Fruit fly (Drosophila melanogaster): ENCODE measurements around the gene CG11964.
A peak's percentile ranks its signal among the peaks of the same experiment; 100 is the strongest.

Gene CG11964

dm6 chr3R:8984602-8985074 lies 39.8 kb upstream of the CG11964 start, which contains the start of gene CG11970 (continued):
- TF ChIP-seq CG8359 (GFP tag; optimal IDR thresholded peaks at IDR 0.05; ENCODE audit: borderline replicate concordance) (no peak), sens-2 (GFP tag; IDR thresholded peaks at IDR 0.05) (no peak), en (GFP tag; optimal IDR thresholded peaks at IDR 0.05) (no peak), CG33213 (GFP tag; optimal IDR thresholded peaks at IDR 0.05) (peak; percentile 9), Sox100B (GFP tag; optimal IDR thresholded peaks at IDR 0.05) (no peak), ATbp (GFP tag; optimal IDR thresholded peaks at IDR 0.05) (no peak), her (GFP tag; optimal IDR thresholded peaks at IDR 0.05) (peak; percentile 90), CG2199 (GFP tag; IDR thresholded peaks at IDR 0.05) (0 out of 3 replicates have a peak, but pooled peaks have one; percentile 49), CG2875 (GFP tag; optimal IDR thresholded peaks at IDR 0.05) (no peak), HLH3B (GFP tag; IDR thresholded peaks at IDR 0.05) (no peak)

- TF ChIP-seq Mad (GFP tag; optimal IDR thresholded peaks at IDR 0.05) (no peak), CG12659 (GFP tag; optimal IDR thresholded peaks at IDR 0.05) (no peak), CG34224 (GFP tag; IDR thresholded peaks at IDR 0.05; ENCODE audit: partially characterized antibody) (no peak; the same call in 1 of the 3 replicates), BEAF-32 (GFP tag; optimal IDR thresholded peaks at IDR 0.05) (no peak), jing (GFP tag; optimal IDR thresholded peaks at IDR 0.05) (no peak), jumu (GFP tag; optimal IDR thresholded peaks at IDR 0.05) (no peak), CG17912 (GFP tag; optimal IDR thresholded peaks at IDR 0.05) (no peak), MESR4 (GFP tag; optimal IDR thresholded peaks at IDR 0.05) (peak; percentile 65), CG1602 (GFP tag; optimal IDR thresholded peaks at IDR 0.05) (no peak), Opbp (GFP tag; IDR thresholded peaks at IDR 0.05; ENCODE audit: partially characterized antibody) (0 out of 3 replicates have a peak, but pooled peaks have one; percentile 31), repo (GFP tag; optimal IDR thresholded peaks at IDR 0.05) (no peak), Taf1 (GFP tag; IDR thresholded peaks at IDR 0.05) (no peak), CG6765 (GFP tag; optimal IDR thresholded peaks at IDR 0.05) (no peak), wor (GFP tag; IDR thresholded peaks at IDR 0.05) (no peak), Dll (GFP tag; IDR thresholded peaks at IDR 0.05; ENCODE audit: partially characterized antibody) (0 out of 4 replicates have a peak, but pooled peaks have one; percentile 54), Spps (tag; optimal IDR thresholded peaks at IDR 0.05) (no peak), CG2116 (GFP tag; optimal IDR thresholded peaks at IDR 0.05) (peak; percentile 62), crc (GFP tag; optimal IDR thresholded peaks at IDR 0.05) (no peak), Dref (GFP tag; IDR thresholded peaks at IDR 0.05) (peak; percentile 60), CG9437 (GFP tag; optimal IDR thresholded peaks at IDR 0.05) (peak; percentile 16), unc-4 (GFP tag; IDR thresholded peaks at IDR 0.05; ENCODE audit: partially characterized antibody) (0 out of 2 replicates have a peak, but pooled peaks have one; percentile 11), CG43689 (GFP tag; IDR thresholded peaks at IDR 0.05) (no peak), CG12236 (GFP tag; optimal IDR thresholded peaks at IDR 0.05) (no peak), CG8290 (GFP tag; optimal IDR thresholded peaks at IDR 0.05) (no peak), CG8290 (tag; optimal IDR thresholded peaks at IDR 0.05) (no peak), MBD-R2 (GFP tag; IDR thresholded peaks at IDR 0.05) (peak; percentile 37; the same call in 1 of the 2 replicates), HLH4C (GFP tag; IDR thresholded peaks at IDR 0.05; ENCODE audit: partially characterized antibody) (no peak), CG3407 (GFP tag; optimal IDR thresholded peaks at IDR 0.05) (no peak), pzg (GFP tag; optimal IDR thresholded peaks at IDR 0.05) (peak; percentile 5), CG15514 (GFP tag; optimal IDR thresholded peaks at IDR 0.05) (peak; percentile 84), CG11723 (GFP tag; optimal IDR thresholded peaks at IDR 0.05) (no peak)
Measured at dm6 chr3R:8984141-8984540, 39.3 kb upstream of the CG11964 start, which contains the start of gene RagA-B. Gene RagA-B (minus strand): TSS chr3R:8984315.

Data from whole organism, embryonic.